Worm (Caenorhabditis elegans): ENCODE data around the gene sax-1.

The sax-1 gene

DNA sequence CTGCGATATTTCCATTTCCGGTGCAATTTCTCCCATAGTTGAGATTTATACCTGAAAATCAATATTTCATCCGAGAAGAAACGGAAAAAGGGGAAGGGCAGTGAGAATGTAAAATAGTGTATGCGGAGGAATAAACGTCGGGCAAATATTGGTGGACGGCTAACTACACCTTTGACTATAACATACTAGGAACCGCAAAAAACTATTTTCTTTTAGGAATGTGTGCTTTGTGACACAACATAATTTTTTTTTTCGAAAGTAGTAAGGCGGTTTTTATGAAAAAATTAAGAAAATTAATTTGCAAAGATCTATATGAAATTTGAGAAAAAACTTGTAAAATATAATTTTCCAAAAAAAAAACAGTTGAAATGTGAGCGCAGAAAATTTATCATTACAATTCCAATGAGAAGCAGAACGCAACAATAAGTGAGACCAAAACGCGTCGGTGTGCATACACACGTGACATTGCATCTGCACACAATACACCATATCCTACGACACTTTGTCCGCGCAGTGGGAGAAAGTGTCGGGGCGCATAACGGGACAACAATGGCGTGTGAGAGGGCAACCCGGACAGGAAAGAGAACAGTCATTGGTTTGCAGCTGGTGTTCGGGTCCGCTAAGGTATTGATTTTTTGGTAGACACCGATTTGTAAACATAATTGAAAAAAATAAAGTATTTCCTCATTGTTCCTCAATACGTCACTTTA lies at the start of gene sax-1, which contains the start of gene R11G1.2:
Gene sax-1 (minus strand): TSS at position 51 of the 710 bp plus-strand sequence.
Gene R11G1.2 (plus strand): TSS at position 515 of the 710 bp plus-strand sequence.
- TF ChIP-seq dmd-8 (GFP tag; IDR thresholded peaks at IDR 0.05) (no peak), dmd-6 (GFP tag; IDR thresholded peaks at IDR 0.05) (peak; percentile 55), aha-1 (tag) (peak; percentile 9), mdl-1 (tag; optimal IDR thresholded peaks at IDR 0.05) (peak; percentile 33 to 88), duxl-1 (tag; optimal IDR thresholded peaks at IDR 0.05; ENCODE audit: poor library complexity) (no peak), pha-4 (GFP tag; IDR thresholded peaks at IDR 0.05) (no peak), pha-4 (tag; optimal IDR thresholded peaks at IDR 0.05) (no peak), nhr-28 (tag; optimal IDR thresholded peaks at IDR 0.05) (peak; percentile 41), hlh-30 (tag; optimal IDR thresholded peaks at IDR 0.05; ENCODE audit: insufficient read depth) (peak; percentile 97), T26A8.4 (GFP tag; IDR thresholded peaks at IDR 0.05) (peak; percentile 43; the same call in 1 of the 2 replicates), mxl-3 (GFP tag; optimal IDR thresholded peaks at IDR 0.05) (peak; percentile 40), aly-2 (tag; optimal IDR thresholded peaks at IDR 0.05) (no peak), hmg-1.1 (GFP tag; IDR thresholded peaks at IDR 0.05) (peak; percentile 68), dpl-1 (GFP tag; optimal IDR thresholded peaks at IDR 0.05) (peak; percentile 14), lsy-2 (tag; optimal IDR thresholded peaks at IDR 0.05) (peak in 1 of 2 experiments; percentile 70), ceh-20 (GFP tag; IDR thresholded peaks at IDR 0.05) (no peak), rbr-2 (tag; optimal IDR thresholded peaks at IDR 0.05) (peak; percentile 64), mes-2 (tag; optimal IDR thresholded peaks at IDR 0.05; ENCODE audit: poor library complexity, severe bottlenecking) (peak; percentile 73), mep-1 (tag; optimal IDR thresholded peaks at IDR 0.05) (peak; percentile 77), ama-1 (optimal IDR thresholded peaks at IDR 0.05) (no peak), Y75B8A.6 (GFP tag; IDR thresholded peaks at IDR 0.05) (no peak), hlh-11 (tag; optimal IDR thresholded peaks at IDR 0.05) (peak; percentile 69), lir-3 (tag; optimal IDR thresholded peaks at IDR 0.05) (no peak), nhr-25 (tag; optimal IDR thresholded peaks at IDR 0.05; ENCODE audit: borderline replicate concordance, insufficient read depth) (peak; percentile 25), arid-1 (GFP tag; conservative IDR thresholded peaks at IDR 0.05) (no peak), unc-39 (tag; optimal IDR thresholded peaks at IDR 0.05) (no peak), ces-1 (GFP tag; optimal IDR thresholded peaks at IDR 0.05) (no peak), nhr-77 (tag; optimal IDR thresholded peaks at IDR 0.05) (no peak), dve-1 (tag; optimal IDR thresholded peaks at IDR 0.05; ENCODE audit: insufficient read depth) (peak; percentile 56), ztf-7 (tag; optimal IDR thresholded peaks at IDR 0.05) (peak; percentile 56), F37D6.2 (tag; optimal IDR thresholded peaks at IDR 0.05) (no peak), nhr-102 (tag; optimal IDR thresholded peaks at IDR 0.05) (no peak), madf-9 (GFP tag; conservative IDR thresholded peaks at IDR 0.05) (0 out of 2 replicates have a peak, but pooled peaks have one; percentile 16), nhr-48 (tag; optimal IDR thresholded peaks at IDR 0.05) (peak; percentile 29), lin-15B (tag; optimal IDR thresholded peaks at IDR 0.05) (no peak), nhr-6 (tag; optimal IDR thresholded peaks at IDR 0.05) (peak; percentile 34), R02D3.7 (tag; optimal IDR thresholded peaks at IDR 0.05) (no peak), nhr-111 (GFP tag; optimal IDR thresholded peaks at IDR 0.05) (no peak), unc-62 (GFP tag; optimal IDR thresholded peaks at IDR 0.05 in 1 of 2) (peak in 1 of 2 experiments; percentile 35), unc-62 (tag; optimal IDR thresholded peaks at IDR 0.05) (no peak)

DNA sequence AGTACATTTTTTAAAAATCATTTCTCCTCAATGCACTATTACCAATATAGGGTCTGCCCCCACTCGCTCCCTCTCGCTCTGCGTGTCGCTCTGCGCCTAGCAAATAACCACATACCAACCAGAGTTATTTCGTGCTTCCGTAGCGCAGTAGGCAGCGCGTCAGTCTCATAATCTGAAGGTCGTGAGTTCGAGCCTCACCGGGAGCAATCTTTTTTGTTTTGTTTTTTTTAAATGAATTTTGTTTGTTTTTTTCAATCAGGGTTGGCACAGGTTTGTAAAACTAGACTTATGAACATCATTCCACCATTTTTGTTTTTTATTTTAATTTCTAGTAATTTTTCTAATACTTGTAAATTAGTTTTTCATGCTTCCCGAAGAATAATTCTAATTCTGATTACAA lies 47.7 kb upstream of the sax-1 start:
- TF ChIP-seq spr-3 (GFP tag; optimal IDR thresholded peaks at IDR 0.05) (peak; percentile 51), ceh-44 (GFP tag; IDR thresholded peaks at IDR 0.05) (peak; percentile 82), lin-13 (GFP tag; optimal IDR thresholded peaks at IDR 0.05) (no peak), unc-62 (GFP tag; optimal IDR thresholded peaks at IDR 0.05 in 1 of 2) (peak in 1 of 2 experiments; percentile 99), unc-62 (tag; optimal IDR thresholded peaks at IDR 0.05) (no peak), saeg-2 (GFP tag; IDR thresholded peaks at IDR 0.05) (peak; percentile 79; the same call in 1 of the 2 replicates), rbr-2 (tag; optimal IDR thresholded peaks at IDR 0.05) (peak; percentile 73), fkh-10 (GFP tag; optimal IDR thresholded peaks at IDR 0.05) (peak; percentile 3), F26F4.8 (GFP tag; conservative IDR thresholded peaks at IDR 0.05) (peak; percentile 94), aha-1 (tag) (peak; percentile 68), nhr-11 (tag; optimal IDR thresholded peaks at IDR 0.05) (peak; percentile 19), spr-1 (tag; optimal IDR thresholded peaks at IDR 0.05) (peak; percentile 66), hif-1 (tag; optimal IDR thresholded peaks at IDR 0.05) (peak in 1 of 2 experiments; percentile 62), arid-1 (GFP tag; conservative IDR thresholded peaks at IDR 0.05) (peak; percentile 88), unc-39 (tag; optimal IDR thresholded peaks at IDR 0.05) (no peak), F49E8.2 (tag; optimal IDR thresholded peaks at IDR 0.05; ENCODE audit: borderline replicate concordance) (peak; percentile 60)

Measured in whole organism, L4 larva.